Worm (Caenorhabditis elegans) whole organism, midembryonic: ENCODE measurements around the gene Y7A5A.8.

Experiments used
- flt-1 ChIP-seq: fragments of 200-800 bp; sonication (Bioruptor generic); IDR thresholded peaks from 2 replicates; pipeline ENCODE4 v1.3.6; 2022; ENCODE audit warnings: missing genetic modification characterization, missing compliant biosample characterization
- klf-2 ChIP-seq: fragments of 200-800 bp; sonication (Bioruptor generic); conservative IDR thresholded peaks from 2 replicates; pipeline ENCODE4 v1.3.6; 2022; ENCODE audit warnings: missing genetic modification reagents, missing genetic modification characterization, missing compliant biosample characterization
- med-1 ChIP-seq: sonication (generic microtip); optimal IDR thresholded peaks from 2 replicates; lab custom pipeline; 2017; ENCODE audit warnings: missing genetic modification characterization, mild to moderate bottlenecking, missing compliant biosample characterization, antibody characterized with exemption, missing genetic modification reagents; ENCODE audit not compliant: insufficient read depth
- ref-1 ChIP-seq: fragments of 200-800 bp; sonication (Bioruptor generic); conservative IDR thresholded peaks from 2 replicates; pipeline ENCODE4 v1.3.6; 2022; ENCODE audit warnings: missing genetic modification reagents, missing genetic modification characterization, missing compliant biosample characterization
- tab-1 ChIP-seq: fragments of 200-800 bp; sonication (Bioruptor generic); IDR thresholded peaks from 2 replicates; pipeline ENCODE4 v1.3.6; 2022; ENCODE audit warnings: missing genetic modification characterization, missing compliant biosample characterization
- ztf-23 ChIP-seq: fragments of 200-800 bp; sonication (Bioruptor generic); IDR thresholded peaks from 2 replicates; pipeline ENCODE4 v1.3.6; 2022; ENCODE audit warnings: missing genetic modification reagents, missing genetic modification characterization, missing compliant biosample characterization

DNA sequence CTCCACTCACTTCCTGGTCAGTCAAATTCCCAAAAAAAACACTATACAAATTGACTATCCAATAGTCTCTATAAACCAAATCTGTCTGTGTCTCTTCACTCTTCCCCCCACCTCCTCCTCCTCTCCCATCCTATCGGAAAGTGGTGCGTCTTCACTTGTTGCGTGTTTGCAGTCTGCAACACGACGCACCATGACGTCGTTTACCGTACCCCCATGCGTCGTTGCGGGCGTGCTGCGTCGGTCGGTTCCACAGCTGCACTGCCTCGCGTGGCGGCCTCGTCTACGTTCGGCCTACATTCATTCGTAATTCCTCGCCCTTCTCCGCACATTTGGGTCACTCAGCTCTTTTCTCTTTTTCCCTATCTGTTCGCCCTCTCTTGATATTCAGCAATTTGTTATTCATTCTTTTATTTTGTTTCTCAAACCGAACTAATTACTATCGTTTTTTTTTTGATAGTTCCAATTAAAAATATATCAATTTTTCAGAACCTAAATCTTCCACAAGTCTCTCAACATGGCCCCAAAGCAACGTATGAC lies 18.9 kb downstream of the Y7A5A.8 start, which contains the start of gene serp-1.1:
- TF ChIP-seq ref-1 (GFP tag; lab: Robert Waterston, UW) (no peak), flt-1 (GFP tag; lab: Robert Waterston, UW) (peak; percentile 88), tab-1 (GFP tag; lab: Robert Waterston, UW) (no peak; the same call in 1 of the 2 replicates), klf-2 (GFP tag; lab: Robert Waterston, UW) (no peak), med-1 (GFP tag; lab: Kevin White, UChicago) (no peak), ztf-23 (GFP tag; lab: Robert Waterston, UW) (peak; percentile 81)
